Worm (Caenorhabditis elegans): ENCODE results near the gene rpl-25.1.
A peak's percentile ranks its signal among the peaks of the same experiment; 100 is the strongest.

rpl-25.1 gene

DNA sequence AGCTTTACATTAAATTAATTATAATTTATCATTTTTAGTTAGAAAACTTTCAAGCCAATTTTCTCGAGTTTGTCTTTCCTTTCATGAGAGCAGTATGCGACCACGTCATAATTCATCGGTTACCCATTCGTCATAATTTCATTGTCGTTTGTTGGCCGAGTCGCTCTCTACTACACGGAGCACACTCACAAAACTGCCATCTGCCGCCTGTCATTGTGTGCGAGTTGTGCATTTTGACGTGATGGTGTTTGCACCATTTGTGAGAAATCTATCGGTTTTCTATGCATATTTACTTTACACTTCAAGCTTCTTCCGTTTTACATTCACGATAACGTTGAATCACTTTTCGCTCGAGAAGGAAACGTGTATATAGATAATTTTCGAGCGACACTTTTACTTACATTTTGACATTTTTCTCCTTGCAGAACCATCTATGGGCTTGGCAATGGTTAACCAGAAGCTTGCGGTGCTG, 8.2 kb upstream of the rpl-25.1 start, which contains the start of gene dhhc-10 (continued):
- peak; percentile 41 for TF ChIP-seq lin-15B (tag; optimal IDR thresholded peaks at IDR 0.05)

DNA sequence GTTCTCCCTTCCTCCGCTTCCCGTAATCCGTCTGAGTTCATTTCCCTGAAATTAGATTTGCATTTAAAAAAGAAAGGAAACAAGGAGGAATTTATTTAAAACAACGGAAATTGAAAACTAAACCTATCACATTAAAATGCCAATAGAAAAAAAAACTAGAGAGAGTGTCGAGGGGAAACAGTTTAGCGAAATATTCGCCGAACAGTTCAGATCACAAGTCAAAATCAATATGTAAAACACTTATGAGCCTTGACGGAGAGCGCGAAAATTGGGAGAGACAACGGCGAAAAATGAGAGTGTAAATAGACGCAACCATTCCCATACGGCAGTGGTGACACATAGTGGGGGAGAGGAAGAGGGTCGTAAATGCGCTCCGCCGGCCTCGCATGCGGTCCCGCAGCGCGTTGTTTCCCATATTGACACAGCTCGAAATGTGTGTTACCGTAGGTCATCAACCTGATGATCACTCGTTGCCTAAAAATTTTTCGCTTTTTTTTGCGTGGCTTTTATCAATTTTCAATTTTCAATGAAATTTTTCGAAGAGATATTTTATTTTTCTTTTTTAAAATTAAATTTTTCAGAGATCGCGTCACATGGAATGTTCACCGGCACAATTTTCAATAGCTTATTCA, 3.2 kb upstream of the rpl-25.1 start, which contains the start of the genes dnj-14 and glit-1:
Gene dnj-14 (minus strand): TSS at position 51 of the 632 bp plus-strand sequence.
Gene glit-1 (plus strand): TSS at position 582 of the 632 bp plus-strand sequence.
- TF ChIP-seq nhr-23 (tag; optimal IDR thresholded peaks at IDR 0.05) = peak; percentile 91
- peak; percentile 19 for TF ChIP-seq tbx-2 (tag; optimal IDR thresholded peaks at IDR 0.05)
- TF ChIP-seq jun-1 (tag; optimal IDR thresholded peaks at IDR 0.05) = peak; percentile 92
- no peak for TF ChIP-seq ztf-11 (tag; optimal IDR thresholded peaks at IDR 0.05)
- TF ChIP-seq nhr-67 (tag; optimal IDR thresholded peaks at IDR 0.05) = no peak
- peak; percentile 78 for TF ChIP-seq snpc-4 (tag; optimal IDR thresholded peaks at IDR 0.05)
- TF ChIP-seq nhr-28 (tag; optimal IDR thresholded peaks at IDR 0.05) = no peak
- TF ChIP-seq sea-2 (GFP tag; optimal IDR thresholded peaks at IDR 0.05) = no peak
- TF ChIP-seq fos-1 (tag; optimal IDR thresholded peaks at IDR 0.05) = peak; percentile 81
- peak; percentile 49 for TF ChIP-seq R02D3.7 (tag; optimal IDR thresholded peaks at IDR 0.05)
- peak; percentile 98 for TF ChIP-seq hmg-11 (tag; optimal IDR thresholded peaks at IDR 0.05)
- TF ChIP-seq nhr-76 (tag; optimal IDR thresholded peaks at IDR 0.05) = no peak
- peak; percentile 23 for TF ChIP-seq fkh-10 (GFP tag; optimal IDR thresholded peaks at IDR 0.05)
- peak; percentile 25 for TF ChIP-seq mdl-1 (tag; optimal IDR thresholded peaks at IDR 0.05)
- no peak for TF ChIP-seq mml-1 (tag; optimal IDR thresholded peaks at IDR 0.05)
- TF ChIP-seq ceh-16 (tag; optimal IDR thresholded peaks at IDR 0.05) = no peak
- no peak for TF ChIP-seq aly-2 (tag; optimal IDR thresholded peaks at IDR 0.05)
- TF ChIP-seq elt-3 (tag; optimal IDR thresholded peaks at IDR 0.05) = peak in 1 of 3 experiments; percentile 35
- peak; percentile 59 for TF ChIP-seq ceh-82 (tag; optimal IDR thresholded peaks at IDR 0.05)
- TF ChIP-seq lin-15B (tag; optimal IDR thresholded peaks at IDR 0.05) = peak; percentile 97
- no peak for TF ChIP-seq nhr-12 (tag; optimal IDR thresholded peaks at IDR 0.05)
- TF ChIP-seq zag-1 (tag; optimal IDR thresholded peaks at IDR 0.05) = no peak
- TF ChIP-seq unc-62 (GFP tag; optimal IDR thresholded peaks at IDR 0.05) = peak; percentile 27
- peak; percentile 43 for TF ChIP-seq egl-27 (tag; optimal IDR thresholded peaks at IDR 0.05)
- TF ChIP-seq ZK546.5 (tag; optimal IDR thresholded peaks at IDR 0.05) = no peak
- no peak for TF ChIP-seq daf-12 (tag; optimal IDR thresholded peaks at IDR 0.05)
- TF ChIP-seq lsy-12 (tag; optimal IDR thresholded peaks at IDR 0.05) = peak; percentile 81
- peak; percentile 91 for TF ChIP-seq elt-2 (tag; optimal IDR thresholded peaks at IDR 0.05)
- TF ChIP-seq nhr-237 (tag; optimal IDR thresholded peaks at IDR 0.05) = no peak
- no peak for TF ChIP-seq nhr-77 (tag; optimal IDR thresholded peaks at IDR 0.05)
- peak; percentile 78 for TF ChIP-seq skn-1 (tag; optimal IDR thresholded peaks at IDR 0.05)
- peak; percentile 96 for TF ChIP-seq egl-5 (tag; optimal IDR thresholded peaks at IDR 0.05)
- TF ChIP-seq lin-39 (tag; optimal IDR thresholded peaks at IDR 0.05) = peak; percentile 99
- TF ChIP-seq ceh-9 (tag; optimal IDR thresholded peaks at IDR 0.05) = no peak
- TF ChIP-seq fkh-2 (tag; optimal IDR thresholded peaks at IDR 0.05) = no peak
- no peak for TF ChIP-seq eor-1 (tag; optimal IDR thresholded peaks at IDR 0.05)
- no peak for TF ChIP-seq unc-39 (tag; optimal IDR thresholded peaks at IDR 0.05)
- peak; percentile 61 for TF ChIP-seq ztf-4 (tag; optimal IDR thresholded peaks at IDR 0.05)
- TF ChIP-seq elt-1 (tag; optimal IDR thresholded peaks at IDR 0.05) = peak; percentile 19
- peak; percentile 97 for TF ChIP-seq nfya-1 (tag; optimal IDR thresholded peaks at IDR 0.05; ENCODE audit: insufficient read depth)
- peak; percentile 28 for TF ChIP-seq ama-1 (optimal IDR thresholded peaks at IDR 0.05)
- TF ChIP-seq nhr-25 (tag; optimal IDR thresholded peaks at IDR 0.05) = peak; percentile 96
- TF ChIP-seq pha-4 (tag; optimal IDR thresholded peaks at IDR 0.05) = peak; percentile 100
- TF ChIP-seq ceh-28 (tag; optimal IDR thresholded peaks at IDR 0.05) = peak; percentile 75
- TF ChIP-seq nhr-43 (tag; optimal IDR thresholded peaks at IDR 0.05; ENCODE audit: poor library complexity, severe bottlenecking) = peak; percentile 77
- TF ChIP-seq pqm-1 (tag; optimal IDR thresholded peaks at IDR 0.05) = peak; percentile 69
- TF ChIP-seq nhr-11 (tag; optimal IDR thresholded peaks at IDR 0.05) = peak; percentile 38

Measured in whole organism, L3 larva.